Worm (Caenorhabditis elegans) whole organism, midembryonic: Measurements from ENCODE around the gene Y54H5A.2.

Source experiments
- T22C8.4 ChIP-seq: fragments of 200-800 bp; sonication (Bioruptor generic); IDR thresholded peaks from 2 replicates; pipeline ENCODE4 v1.3.6; 2022; ENCODE audit warnings: missing genetic modification characterization, missing compliant biosample characterization
- cog-1 ChIP-seq: sonication (generic microtip); optimal IDR thresholded peaks from 2 replicates; lab custom pipeline; 2016; ENCODE audit warnings: missing genetic modification characterization, missing compliant biosample characterization
- flt-1 ChIP-seq: fragments of 200-800 bp; sonication (Bioruptor generic); IDR thresholded peaks from 2 replicates; pipeline ENCODE4 v1.3.6; 2022; ENCODE audit warnings: missing genetic modification characterization, missing compliant biosample characterization
- klf-2 ChIP-seq: fragments of 200-800 bp; sonication (Bioruptor generic); conservative IDR thresholded peaks from 2 replicates; pipeline ENCODE4 v1.3.6; 2022; ENCODE audit warnings: missing genetic modification reagents, missing genetic modification characterization, missing compliant biosample characterization
- med-1 ChIP-seq: sonication (generic microtip); optimal IDR thresholded peaks from 2 replicates; lab custom pipeline; 2017; ENCODE audit warnings: missing genetic modification characterization, mild to moderate bottlenecking, missing compliant biosample characterization, antibody characterized with exemption, missing genetic modification reagents; ENCODE audit not compliant: insufficient read depth
- ref-1 ChIP-seq: fragments of 200-800 bp; sonication (Bioruptor generic); conservative IDR thresholded peaks from 2 replicates; pipeline ENCODE4 v1.3.6; 2022; ENCODE audit warnings: missing genetic modification reagents, missing genetic modification characterization, missing compliant biosample characterization
- tab-1 ChIP-seq: fragments of 200-800 bp; sonication (Bioruptor generic); IDR thresholded peaks from 2 replicates; pipeline ENCODE4 v1.3.6; 2022; ENCODE audit warnings: missing genetic modification characterization, missing compliant biosample characterization
- ztf-23 ChIP-seq: fragments of 200-800 bp; sonication (Bioruptor generic); IDR thresholded peaks from 2 replicates; pipeline ENCODE4 v1.3.6; 2022; ENCODE audit warnings: missing genetic modification reagents, missing genetic modification characterization, missing compliant biosample characterization
- ztf-29 ChIP-seq: fragments of 200-800 bp; sonication (Bioruptor generic); IDR thresholded peaks from 2 replicates; pipeline ENCODE4 v1.3.6; 2022; ENCODE audit warnings: missing genetic modification reagents, missing genetic modification characterization, missing compliant biosample characterization

Y54H5A.2 gene

ce11 chrIII:5119063-5119462, 30.3 kb downstream of the Y54H5A.2 start:
- TF ChIP-seq tab-1 (GFP tag; lab: Robert Waterston, UW) (no peak), ztf-23 (GFP tag; lab: Robert Waterston, UW) (no peak), T22C8.4 (GFP tag; lab: Robert Waterston, UW) (no peak), med-1 (GFP tag; lab: Kevin White, UChicago) (no peak), ztf-29 (GFP tag; lab: Robert Waterston, UW) (no peak), ref-1 (no peak), klf-2 (no peak), cog-1 (tag; lab: Kevin White, UChicago) (no peak), flt-1 (GFP tag; lab: Robert Waterston, UW) (no peak)

ce11 chrIII:5112998-5113397, 36.4 kb downstream of the Y54H5A.2 start:
- no peak for TF ChIP-seq T22C8.4 (GFP tag; lab: Robert Waterston, UW)
- no peak for TF ChIP-seq ztf-23 (GFP tag; lab: Robert Waterston, UW)
- TF ChIP-seq tab-1 (GFP tag; lab: Robert Waterston, UW): no peak
- TF ChIP-seq ztf-29 (GFP tag; lab: Robert Waterston, UW): no peak
- no peak for TF ChIP-seq med-1 (GFP tag; lab: Kevin White, UChicago)
- no peak for TF ChIP-seq ref-1
- TF ChIP-seq cog-1 (tag; lab: Kevin White, UChicago): no peak
- TF ChIP-seq klf-2: no peak
- TF ChIP-seq flt-1 (GFP tag; lab: Robert Waterston, UW): no peak

ce11 chrIII:5112399-5112798, 37.0 kb downstream of the Y54H5A.2 start:
- no peak for TF ChIP-seq ztf-23 (GFP tag; lab: Robert Waterston, UW)
- no peak for TF ChIP-seq tab-1 (GFP tag; lab: Robert Waterston, UW)

- TF ChIP-seq klf-2 (no peak), med-1 (GFP tag; lab: Kevin White, UChicago) (no peak), tab-1 (GFP tag; lab: Robert Waterston, UW) (no peak), flt-1 (GFP tag; lab: Robert Waterston, UW) (no peak), T22C8.4 (GFP tag; lab: Robert Waterston, UW) (no peak), cog-1 (tag; lab: Kevin White, UChicago) (no peak), ztf-29 (GFP tag; lab: Robert Waterston, UW) (no peak), ref-1 (no peak), ztf-23 (GFP tag; lab: Robert Waterston, UW) (no peak)
These were observed 40.0 kb downstream of the Y54H5A.2 start, which contains the start of gene sax-2 for ce11 chrIII:5109401-5109800. TSS of gene sax-2 (plus strand) at chrIII:5109701.

ce11 chrIII:5108746-5109145, 40.6 kb downstream of the Y54H5A.2 start:
- TF ChIP-seq tab-1 (GFP tag; lab: Robert Waterston, UW): no peak
- TF ChIP-seq ztf-23 (GFP tag; lab: Robert Waterston, UW): peak; percentile 57; the same call in 1 of the 2 replicates

ce11 chrIII:5107959-5108358, 41.4 kb downstream of the Y54H5A.2 start:
- no peak for TF ChIP-seq cog-1 (tag; lab: Kevin White, UChicago)
- no peak for TF ChIP-seq flt-1 (GFP tag; lab: Robert Waterston, UW)
- TF ChIP-seq klf-2: 0 out of 2 replicates have a peak, but pooled peaks have one; percentile 14
- TF ChIP-seq T22C8.4 (GFP tag; lab: Robert Waterston, UW): no peak
- no peak for TF ChIP-seq ref-1

ce11 chrIII:5106893-5107471, 42.4 kb downstream of the Y54H5A.2 start, which contains the start of gene dpy-17:
TSS of gene dpy-17 (plus strand) at chrIII:5107330.
- TF ChIP-seq cog-1 (tag; lab: Kevin White, UChicago) (no peak), med-1 (GFP tag; lab: Kevin White, UChicago) (no peak), ref-1 (no peak), ztf-23 (GFP tag; lab: Robert Waterston, UW) (no peak), T22C8.4 (GFP tag; lab: Robert Waterston, UW) (no peak), klf-2 (no peak), tab-1 (GFP tag; lab: Robert Waterston, UW) (no peak), flt-1 (GFP tag; lab: Robert Waterston, UW) (no peak), ztf-29 (GFP tag; lab: Robert Waterston, UW) (no peak)

- TF ChIP-seq T22C8.4 (GFP tag; lab: Robert Waterston, UW): no peak
- TF ChIP-seq ref-1: no peak
- TF ChIP-seq flt-1 (GFP tag; lab: Robert Waterston, UW): no peak
- TF ChIP-seq ztf-23 (GFP tag; lab: Robert Waterston, UW): no peak
These were observed 43.9 kb downstream of the Y54H5A.2 start for ce11 chrIII:5105485-5105884.

ce11 chrIII:5102616-5103015, 46.8 kb downstream of the Y54H5A.2 start, which contains the start of gene F54D8.6:
TSS of gene F54D8.6 (plus strand) at chrIII:5102985.
- no peak for TF ChIP-seq ztf-29 (GFP tag; lab: Robert Waterston, UW)
- no peak for TF ChIP-seq klf-2
- no peak for TF ChIP-seq cog-1 (tag; lab: Kevin White, UChicago)
- no peak for TF ChIP-seq ztf-23 (GFP tag; lab: Robert Waterston, UW)
- no peak for TF ChIP-seq tab-1 (GFP tag; lab: Robert Waterston, UW)
- no peak for TF ChIP-seq T22C8.4 (GFP tag; lab: Robert Waterston, UW)
- TF ChIP-seq ref-1: no peak
- no peak for TF ChIP-seq med-1 (GFP tag; lab: Kevin White, UChicago)
- no peak for TF ChIP-seq flt-1 (GFP tag; lab: Robert Waterston, UW)

- TF ChIP-seq ztf-29 (GFP tag; lab: Robert Waterston, UW) (no peak), T22C8.4 (GFP tag; lab: Robert Waterston, UW) (no peak), klf-2 (no peak), ztf-23 (GFP tag; lab: Robert Waterston, UW) (no peak), med-1 (GFP tag; lab: Kevin White, UChicago) (no peak), cog-1 (tag; lab: Kevin White, UChicago) (no peak), ref-1 (no peak), flt-1 (GFP tag; lab: Robert Waterston, UW) (no peak), tab-1 (GFP tag; lab: Robert Waterston, UW) (no peak)
These were observed 49.9 kb downstream of the Y54H5A.2 start for ce11 chrIII:5099500-5099899.
